Worm (Caenorhabditis elegans): Measurements from ENCODE around the gene B0244.9.

B0244.9 gene

ce11 chrIII:5748360-5748759 is 17.5 kb upstream of the B0244.9 start:
- TF ChIP-seq isw-1 (GFP tag; IDR thresholded peaks at IDR 0.05) (no peak), elt-2 (tag; optimal IDR thresholded peaks at IDR 0.05) (no peak), snu-23 (GFP tag; optimal IDR thresholded peaks at IDR 0.05) (no peak), fkh-10 (GFP tag; optimal IDR thresholded peaks at IDR 0.05) (no peak), lin-35 (GFP tag; optimal IDR thresholded peaks at IDR 0.05) (no peak), dsc-1 (tag; optimal IDR thresholded peaks at IDR 0.05) (no peak), egl-13 (tag; optimal IDR thresholded peaks at IDR 0.05) (no peak), unc-30 (tag; optimal IDR thresholded peaks at IDR 0.05) (no peak), mdl-1 (tag; optimal IDR thresholded peaks at IDR 0.05) (no peak), ama-1 (optimal IDR thresholded peaks at IDR 0.05) (no peak), unc-98 (GFP tag; IDR thresholded peaks at IDR 0.05) (no peak)

ce11 chrIII:5747185-5747584 is 16.4 kb upstream of the B0244.9 start, which contains the start of gene B0244.4:
B0244.4 (plus strand) TSS chrIII:5747485.
- no peak for TF ChIP-seq hlh-17 (GFP tag; optimal IDR thresholded peaks at IDR 0.05; ENCODE audit: borderline replicate concordance)
- TF ChIP-seq efl-3 (GFP tag; optimal IDR thresholded peaks at IDR 0.05) = no peak
- no peak for TF ChIP-seq lin-35 (GFP tag; optimal IDR thresholded peaks at IDR 0.05)
- TF ChIP-seq nhr-11 (tag; optimal IDR thresholded peaks at IDR 0.05) = no peak

- TF ChIP-seq nhr-84 (tag; optimal IDR thresholded peaks at IDR 0.05) (no peak), egl-13 (tag; optimal IDR thresholded peaks at IDR 0.05) (no peak), ceh-82 (tag; optimal IDR thresholded peaks at IDR 0.05) (no peak), pag-3 (tag; optimal IDR thresholded peaks at IDR 0.05; ENCODE audit: borderline replicate concordance, insufficient read depth) (no peak), hpl-2 (GFP tag; optimal IDR thresholded peaks at IDR 0.05) (no peak)
Observed at ce11 chrIII:5744579-5744978, 13.7 kb upstream of the B0244.9 start, which contains the start of gene B0244.5. B0244.5 (plus strand) TSS chrIII:5744879.

- TF ChIP-seq ceh-90 (tag; optimal IDR thresholded peaks at IDR 0.05) (no peak), aly-2 (tag; optimal IDR thresholded peaks at IDR 0.05) (no peak), dpl-1 (GFP tag; optimal IDR thresholded peaks at IDR 0.05) (no peak), xbp-1 (tag; optimal IDR thresholded peaks at IDR 0.05) (no peak), fkh-10 (GFP tag; optimal IDR thresholded peaks at IDR 0.05) (no peak)
Observed at ce11 chrIII:5743084-5743483, 12.3 kb upstream of the B0244.9 start, which contains the start of gene B0244.15. B0244.15 (plus strand) TSS chrIII:5743384.

- TF ChIP-seq C16A3.4 (tag; optimal IDR thresholded peaks at IDR 0.05) (no peak), pqm-1 (tag; optimal IDR thresholded peaks at IDR 0.05) (no peak), efl-1 (optimal IDR thresholded peaks at IDR 0.05) (no peak), efl-1 (GFP tag; optimal IDR thresholded peaks at IDR 0.05 in 1 of 2) (peak in 1 of 2 experiments; percentile 15)
Observed at ce11 chrIII:5740666-5741065, 9.8 kb upstream of the B0244.9 start, which contains the start of gene B0244.16. B0244.16 (plus strand) TSS chrIII:5740966.

ce11 chrIII:5737708-5738107 is 6.9 kb upstream of the B0244.9 start, which contains the start of gene B0244.6:
B0244.6 (plus strand) TSS chrIII:5738008.
- TF ChIP-seq efl-3 (GFP tag; optimal IDR thresholded peaks at IDR 0.05) (no peak), snu-23 (GFP tag; optimal IDR thresholded peaks at IDR 0.05) (no peak), hlh-17 (GFP tag; optimal IDR thresholded peaks at IDR 0.05; ENCODE audit: borderline replicate concordance) (no peak), tbx-2 (tag; optimal IDR thresholded peaks at IDR 0.05) (no peak), grh-1 (GFP tag; IDR thresholded peaks at IDR 0.05) (no peak), nhr-237 (tag; optimal IDR thresholded peaks at IDR 0.05) (no peak), lin-15B (tag; optimal IDR thresholded peaks at IDR 0.05) (no peak), mef-2 (tag; optimal IDR thresholded peaks at IDR 0.05) (no peak), swsn-7 (tag; optimal IDR thresholded peaks at IDR 0.05) (no peak)
